Worm (Caenorhabditis elegans) whole organism, L1 larva: Measurements from ENCODE around the gene agxt-1.
A peak's percentile ranks its signal among the peaks of the same experiment; 100 is the strongest.

Source experiments
- C04F5.9 ChIP-seq: sonication (generic microtip); optimal IDR thresholded peaks from 2 replicates; lab custom pipeline; 2016; ENCODE audit warnings: missing genetic modification characterization, missing compliant biosample characterization
- C16A3.4 ChIP-seq: fragments of 150-350 bp; optimal IDR thresholded peaks from 2 replicates; lab custom pipeline; 2014; ENCODE audit warnings: missing biosample characterization, missing genetic modification characterization
- F16B12.6 ChIP-seq: fragments of 150-350 bp; optimal IDR thresholded peaks from 2 replicates; lab custom pipeline; 2014; ENCODE audit warnings: missing biosample characterization, missing genetic modification characterization
- Y116A8C.19 ChIP-seq: sonication (generic microtip); optimal IDR thresholded peaks from 2 replicates; lab custom pipeline; 2016; ENCODE audit warnings: missing compliant biosample characterization, missing genetic modification characterization, borderline replicate concordance
- aha-1 ChIP-seq: fragments of 150-350 bp; optimal IDR thresholded peaks from 2 replicates; lab custom pipeline; 2014; ENCODE audit warnings: missing biosample characterization, missing genetic modification characterization
- alr-1 ChIP-seq: fragments of 200-800 bp; sonication (Bioruptor generic); optimal IDR thresholded peaks from 2 replicates; lab custom pipeline; 2018; ENCODE audit warnings: borderline replicate concordance, mild to moderate bottlenecking, missing genetic modification characterization, missing compliant biosample characterization
- aly-2 ChIP-seq: fragments of 150-350 bp; optimal IDR thresholded peaks from 2 replicates; lab custom pipeline; 2014; ENCODE audit warnings: missing biosample characterization, missing genetic modification characterization
- ama-1 ChIP-seq: fragments of 150-350 bp; optimal IDR thresholded peaks from 2 replicates; lab custom pipeline; 2014
- blmp-1 ChIP-seq: fragments of 150-350 bp; optimal IDR thresholded peaks from 2 replicates; lab custom pipeline; 2014; ENCODE audit warnings: missing biosample characterization, missing genetic modification characterization
- ceh-82 ChIP-seq, 3 experiments: fragments of 150-350 bp in 1 of 3; sonication (generic microtip) in 2 of 3; optimal IDR thresholded peaks; 2 replicates each; lab custom pipeline; 2014 to 2017; ENCODE audit warnings: missing biosample characterization in 3 of 3, missing genetic modification characterization in 3 of 3
- ceh-88 ChIP-seq: fragments of 200-800 bp; sonication (Bioruptor generic); IDR thresholded peaks from 2 replicates; pipeline ENCODE4 v1.3.6; 2022; ENCODE audit warnings: missing genetic modification characterization, missing compliant biosample characterization
- ceh-90 ChIP-seq: sonication (generic microtip); optimal IDR thresholded peaks from 2 replicates; lab custom pipeline; 2016; ENCODE audit warnings: missing genetic modification characterization, missing compliant biosample characterization
- ces-1 ChIP-seq: fragments of 150-350 bp; optimal IDR thresholded peaks from 2 replicates; lab custom pipeline; 2014; ENCODE audit warnings: missing biosample characterization, missing genetic modification reagents, missing genetic modification characterization
- dpl-1 ChIP-seq, 3 experiments: fragments of 150-350 bp in 2 of 3; sonication (generic microtip) in 1 of 3; optimal IDR thresholded peaks; 2 replicates each; lab custom pipeline; 2014 to 2017; ENCODE audit warnings: missing biosample characterization in 3 of 3, missing genetic modification characterization in 3 of 3, missing genetic modification reagents in 3 of 3
- dsc-1 ChIP-seq: sonication (generic microtip); optimal IDR thresholded peaks from 2 replicates; lab custom pipeline; 2016; ENCODE audit warnings: mild to moderate bottlenecking, missing genetic modification characterization, missing compliant biosample characterization
- efl-1 ChIP-seq, 4 experiments: fragments of 150-350 bp; optimal IDR thresholded peaks in 3 of 4; peaks in 1 of 4; 1 replicate in 1 of 4; 2 replicates in 3 of 4; lab custom pipeline; 2014; ENCODE audit warnings: missing biosample characterization in 2 of 4, missing genetic modification characterization in 2 of 4, missing genetic modification reagents in 2 of 4
- efl-3 ChIP-seq: fragments of 200-800 bp; sonication (Bioruptor generic); optimal IDR thresholded peaks from 2 replicates; lab custom pipeline; 2018; ENCODE audit warnings: mild to moderate bottlenecking, missing genetic modification characterization, missing compliant biosample characterization
- elt-3 ChIP-seq, 6 experiments: fragments of 150-350 bp in 1 of 6; sonication (generic microtip); optimal IDR thresholded peaks; 2 replicates each; lab custom pipeline; 2017 to 2018; ENCODE audit warnings: missing biosample characterization in 6 of 6, missing genetic modification characterization in 6 of 6, inconsistent platforms in 1 of 6
- ets-5 ChIP-seq: fragments of 200-800 bp; sonication (Bioruptor generic); IDR thresholded peaks from 2 replicates; pipeline ENCODE4 v1.3.6; 2022; ENCODE audit warnings: missing genetic modification characterization, missing compliant biosample characterization
- fkh-8 ChIP-seq: sonication (generic microtip); optimal IDR thresholded peaks from 2 replicates; lab custom pipeline; 2016; ENCODE audit warnings: mild to moderate bottlenecking, missing genetic modification characterization, missing compliant biosample characterization
- fos-1 ChIP-seq: fragments of 150-350 bp; optimal IDR thresholded peaks from 2 replicates; lab custom pipeline; 2014; ENCODE audit warnings: missing biosample characterization, missing genetic modification characterization
- hlh-4 ChIP-seq: sonication (generic microtip); optimal IDR thresholded peaks from 2 replicates; lab custom pipeline; 2016; ENCODE audit warnings: mild to moderate bottlenecking, missing genetic modification characterization, missing compliant biosample characterization
- irx-1 ChIP-seq: sonication (generic microtip); optimal IDR thresholded peaks from 2 replicates; lab custom pipeline; 2016; ENCODE audit warnings: missing genetic modification characterization, missing compliant biosample characterization
- jun-1 ChIP-seq: fragments of 150-350 bp; optimal IDR thresholded peaks from 2 replicates; lab custom pipeline; 2014; ENCODE audit warnings: missing biosample characterization, missing genetic modification reagents, missing genetic modification characterization
- lin-14 ChIP-seq: fragments of 200-800 bp; sonication (Bioruptor generic); optimal IDR thresholded peaks from 2 replicates; lab custom pipeline; 2018; ENCODE audit warnings: mild to moderate bottlenecking, missing genetic modification characterization, moderate library complexity, missing compliant biosample characterization
- lin-15B ChIP-seq: fragments of 150-350 bp; sonication (generic microtip); optimal IDR thresholded peaks from 3 replicates; lab custom pipeline; 2014; ENCODE audit warnings: missing biosample characterization, missing genetic modification characterization
- lin-35 ChIP-seq, 2 experiments: fragments of 150-350 bp; optimal IDR thresholded peaks; 2 replicates each; lab custom pipeline; 2014; ENCODE audit warnings: missing biosample characterization in 2 of 2, missing genetic modification characterization in 2 of 2, missing genetic modification reagents in 2 of 2
- lin-39 ChIP-seq: fragments of 150-350 bp; optimal IDR thresholded peaks from 2 replicates; lab custom pipeline; 2014; ENCODE audit warnings: missing biosample characterization, missing genetic modification reagents, missing genetic modification characterization
- lsy-2 ChIP-seq, 2 experiments: fragments of 150-350 bp; optimal IDR thresholded peaks; 2 replicates each; lab custom pipeline; 2014; ENCODE audit warnings: missing biosample characterization in 2 of 2, missing genetic modification characterization in 2 of 2
- mab-9 ChIP-seq: fragments of 200-800 bp; sonication (Bioruptor generic); IDR thresholded peaks from 2 replicates; pipeline ENCODE4 v1.3.6; 2022; ENCODE audit warnings: missing genetic modification reagents, missing genetic modification characterization, missing compliant biosample characterization
- mdl-1 ChIP-seq, 2 experiments: fragments of 150-350 bp; optimal IDR thresholded peaks; 2 replicates each; lab custom pipeline; 2014 to 2017; ENCODE audit warnings: missing biosample characterization in 2 of 2, missing genetic modification characterization in 2 of 2, inconsistent platforms in 1 of 2
- mef-2 ChIP-seq: fragments of 150-350 bp; optimal IDR thresholded peaks from 2 replicates; lab custom pipeline; 2014; ENCODE audit warnings: missing biosample characterization, missing genetic modification characterization
- nhr-11 ChIP-seq: fragments of 150-350 bp; optimal IDR thresholded peaks from 2 replicates; lab custom pipeline; 2014; ENCODE audit warnings: missing biosample characterization, missing genetic modification characterization
- nhr-19 ChIP-seq: fragments of 200-800 bp; sonication (Bioruptor generic); conservative IDR thresholded peaks from 2 replicates; pipeline ENCODE4 v1.3.6; 2022; ENCODE audit warnings: missing genetic modification characterization, missing compliant biosample characterization
- nhr-20 ChIP-seq: sonication (generic microtip); optimal IDR thresholded peaks from 2 replicates; lab custom pipeline; 2016; ENCODE audit warnings: mild to moderate bottlenecking, missing genetic modification characterization, missing compliant biosample characterization
- nhr-47 ChIP-seq: sonication (generic microtip); optimal IDR thresholded peaks from 2 replicates; lab custom pipeline; 2016; ENCODE audit warnings: mild to moderate bottlenecking, missing genetic modification characterization, moderate library complexity, missing compliant biosample characterization
- nhr-71 ChIP-seq: sonication (generic microtip); optimal IDR thresholded peaks from 2 replicates; lab custom pipeline; 2016; ENCODE audit warnings: mild to moderate bottlenecking, missing genetic modification characterization, moderate library complexity, missing compliant biosample characterization
- pag-3 ChIP-seq: sonication (generic microtip); optimal IDR thresholded peaks from 2 replicates; lab custom pipeline; 2017; ENCODE audit warnings: missing genetic modification characterization, mild to moderate bottlenecking, missing compliant biosample characterization, antibody characterized with exemption, borderline replicate concordance; ENCODE audit not compliant: insufficient read depth
- pax-3 ChIP-seq: fragments of 200-800 bp; sonication (Bioruptor generic); optimal IDR thresholded peaks from 2 replicates; lab custom pipeline; 2018; ENCODE audit warnings: mild to moderate bottlenecking, missing genetic modification characterization, moderate library complexity, missing compliant biosample characterization
- rnt-1 ChIP-seq: sonication (generic microtip); optimal IDR thresholded peaks from 2 replicates; lab custom pipeline; 2016; ENCODE audit warnings: mild to moderate bottlenecking, missing genetic modification characterization, moderate library complexity, missing compliant biosample characterization
- skn-1 ChIP-seq: fragments of 150-350 bp; optimal IDR thresholded peaks from 2 replicates; lab custom pipeline; 2014; ENCODE audit warnings: missing biosample characterization, missing genetic modification characterization
- snpc-4 ChIP-seq: fragments of 150-350 bp; optimal IDR thresholded peaks from 2 replicates; lab custom pipeline; 2014; ENCODE audit warnings: missing biosample characterization, missing genetic modification characterization
- tbx-2 ChIP-seq: sonication (generic microtip); optimal IDR thresholded peaks from 2 replicates; lab custom pipeline; 2016; ENCODE audit warnings: missing genetic modification characterization, missing compliant biosample characterization
- tlp-1 ChIP-seq: fragments of 150-350 bp; optimal IDR thresholded peaks from 2 replicates; lab custom pipeline; 2014; ENCODE audit warnings: missing biosample characterization, missing genetic modification characterization
- unc-130 ChIP-seq: fragments of 150-350 bp; optimal IDR thresholded peaks from 2 replicates; lab custom pipeline; 2017; ENCODE audit warnings: missing biosample characterization, missing genetic modification characterization, inconsistent platforms
- unc-30 ChIP-seq: sonication (generic microtip); optimal IDR thresholded peaks from 2 replicates; lab custom pipeline; 2017; ENCODE audit warnings: missing biosample characterization, missing genetic modification characterization
- unc-62 ChIP-seq: fragments of 150-350 bp; optimal IDR thresholded peaks from 2 replicates; lab custom pipeline; 2014; ENCODE audit warnings: missing biosample characterization, missing genetic modification reagents, missing genetic modification characterization
- vab-15 ChIP-seq: sonication (generic microtip); optimal IDR thresholded peaks from 2 replicates; lab custom pipeline; 2017; ENCODE audit warnings: missing genotype, mild to moderate bottlenecking, missing genetic modification characterization, missing compliant biosample characterization
- xbp-1 ChIP-seq: sonication (generic microtip); optimal IDR thresholded peaks from 2 replicates; lab custom pipeline; 2016; ENCODE audit warnings: missing genetic modification characterization, missing compliant biosample characterization

Gene agxt-1

DNA sequence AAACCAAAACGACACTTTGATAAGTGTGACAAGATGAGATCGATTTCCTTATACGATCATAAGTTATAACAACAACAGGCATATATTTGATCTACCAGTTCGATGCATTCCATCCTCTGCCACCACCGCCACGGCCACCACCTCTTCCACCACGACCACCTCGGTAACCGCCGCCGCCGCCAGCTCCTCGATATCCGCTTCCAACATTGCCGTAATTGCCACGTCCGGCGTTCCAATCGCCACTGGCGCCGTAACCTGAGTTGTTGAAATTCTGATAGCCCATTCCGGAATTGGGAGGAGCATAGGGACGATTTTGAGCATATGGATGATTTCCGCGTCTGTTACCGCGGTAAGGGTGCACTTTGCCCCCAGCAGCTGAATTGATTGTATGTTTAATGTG, 33.1 kb downstream of the agxt-1 start:
- TF ChIP-seq unc-130 (tag; lab: Kevin White, UChicago) (no peak), snpc-4 (tag; lab: Kevin White, UChicago) (no peak), C04F5.9 (tag; lab: Kevin White, UChicago) (no peak), lin-15B (tag; lab: Kevin White, UChicago) (no peak), lin-39 (tag; lab: Kevin White, UChicago) (no peak), elt-3 (tag; optimal IDR thresholded peaks at IDR 0.05; lab: Kevin White, UChicago) (no peak), F16B12.6 (tag; lab: Kevin White, UChicago) (no peak), nhr-19 (GFP tag; lab: Robert Waterston, UW) (no peak), ceh-82 (tag; optimal IDR thresholded peaks at IDR 0.05; lab: Kevin White, UChicago) (no peak), pax-3 (no peak), nhr-11 (no peak), hlh-4 (tag; lab: Kevin White, UChicago) (no peak), ama-1 (lab: Kevin White, UChicago) (no peak), tbx-2 (no peak), fos-1 (tag; lab: Kevin White, UChicago) (no peak), ets-5 (no peak), ceh-90 (no peak), aly-2 (tag; lab: Kevin White, UChicago) (no peak)

DNA sequence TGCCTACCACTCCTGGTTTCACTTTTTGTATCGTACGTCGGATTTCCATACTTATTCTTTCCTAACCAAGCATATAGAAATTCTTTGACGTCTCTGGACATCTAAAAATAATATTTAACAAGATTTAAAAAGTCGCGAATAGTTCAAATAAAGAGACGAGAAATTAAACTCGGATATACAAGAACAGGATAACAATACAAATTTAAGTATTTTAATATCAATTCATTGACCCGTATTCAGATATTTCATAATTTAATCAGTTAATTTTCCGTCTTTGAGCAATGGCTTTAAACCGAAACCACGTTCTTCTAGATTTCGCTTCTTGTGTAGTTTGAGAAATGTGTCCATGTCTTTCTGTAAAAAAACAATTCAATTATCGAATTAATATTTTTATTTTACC, 38.2 kb downstream of the agxt-1 start, which contains the start of gene rha-1:
TSS of gene rha-1 (minus strand) at position 101 of the 400 bp plus-strand sequence.
- TF ChIP-seq dsc-1 (tag; lab: Kevin White, UChicago) = no peak
- no peak for TF ChIP-seq Y116A8C.19
- no peak for TF ChIP-seq C04F5.9 (tag; lab: Kevin White, UChicago)
- TF ChIP-seq jun-1 (tag; lab: Kevin White, UChicago) = no peak
- no peak for TF ChIP-seq unc-30 (tag; lab: Kevin White, UChicago)
- TF ChIP-seq mef-2 = no peak
- TF ChIP-seq unc-62 (GFP tag; lab: Kevin White, UChicago) = no peak
- no peak for TF ChIP-seq efl-1 (optimal IDR thresholded peaks at IDR 0.05; lab: Kevin White, UChicago)
- no peak for TF ChIP-seq efl-1 (GFP tag; optimal IDR thresholded peaks at IDR 0.05 in 1 of 2; lab: Kevin White, UChicago)
- TF ChIP-seq pag-3 (tag; lab: Kevin White, UChicago) = no peak
- TF ChIP-seq ceh-90 = no peak

DNA sequence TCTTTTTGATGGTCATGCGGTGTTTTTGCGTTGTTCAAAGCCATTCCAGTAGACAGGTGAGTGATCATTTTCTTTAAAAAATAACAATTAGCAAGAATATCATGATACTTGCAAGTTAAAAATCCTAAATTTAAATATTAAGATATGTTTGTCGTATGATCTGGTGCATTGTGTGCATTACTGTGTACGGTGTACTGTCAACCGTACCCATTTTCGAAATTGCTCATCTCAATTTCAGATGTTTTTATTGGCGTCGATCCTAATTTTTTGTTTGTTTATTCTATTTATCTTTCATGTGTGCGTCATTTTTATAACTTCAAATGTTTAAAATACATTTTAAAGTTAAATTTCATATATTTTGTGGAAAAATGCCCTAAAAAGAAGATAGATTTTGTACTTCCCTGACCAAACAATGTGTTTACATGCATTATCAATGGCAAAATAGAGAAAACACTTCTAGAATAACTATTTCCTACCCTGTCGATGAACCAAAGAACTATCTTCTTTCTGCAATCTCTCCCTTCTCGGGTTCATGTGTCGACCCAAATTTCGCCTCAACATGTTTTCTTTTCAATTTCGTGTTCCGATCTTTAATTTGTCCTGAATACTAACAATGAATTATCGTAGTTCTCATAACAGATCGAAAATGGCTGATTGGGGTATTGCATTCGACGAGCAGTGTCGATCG, 39.0 kb downstream of the agxt-1 start, which contains the start of the genes T07D4.5 and ddx-19:
TSS of gene T07D4.5 (minus strand) at position 71 of the 688 bp plus-strand sequence.
TSS of gene ddx-19 (plus strand) at position 638 of the 688 bp plus-strand sequence.
- TF ChIP-seq efl-3 (GFP tag; lab: Kevin White, UChicago) (no peak), lin-35 (GFP tag; optimal IDR thresholded peaks at IDR 0.05; lab: Kevin White, UChicago) (peak; percentile 65 to 78), aha-1 (tag; lab: Kevin White, UChicago) (no peak), C16A3.4 (tag; lab: Kevin White, UChicago) (peak; percentile 63), fkh-8 (tag; lab: Kevin White, UChicago) (no peak), mab-9 (GFP tag; lab: Robert Waterston, UW) (no peak), rnt-1 (tag; lab: Kevin White, UChicago) (peak; percentile 7), lin-14 (GFP tag; lab: Kevin White, UChicago) (no peak), skn-1 (peak; percentile 9), nhr-47 (tag; lab: Kevin White, UChicago) (peak; percentile 41), mdl-1 (tag; optimal IDR thresholded peaks at IDR 0.05; lab: Kevin White, UChicago) (no peak), nhr-20 (peak; percentile 55), blmp-1 (tag; lab: Kevin White, UChicago) (no peak), efl-1 (optimal IDR thresholded peaks at IDR 0.05; lab: Kevin White, UChicago) (peak; percentile 56 to 66), efl-1 (GFP tag; optimal IDR thresholded peaks at IDR 0.05 in 1 of 2; lab: Kevin White, UChicago) (peak; percentile 65 to 95), irx-1 (no peak), lsy-2 (tag; optimal IDR thresholded peaks at IDR 0.05; lab: Kevin White, UChicago) (peak; percentile 97 to 99), Y116A8C.19 (no peak), nhr-71 (tag; lab: Kevin White, UChicago) (peak; percentile 57), xbp-1 (tag; lab: Kevin White, UChicago) (peak; percentile 38), ceh-88 (GFP tag; lab: Robert Waterston, UW) (no peak), vab-15 (tag; lab: Kevin White, UChicago) (peak; percentile 27), alr-1 (no peak), ces-1 (GFP tag; lab: Kevin White, UChicago) (no peak), tbx-2 (peak; percentile 22), tlp-1 (no peak), dpl-1 (GFP tag; optimal IDR thresholded peaks at IDR 0.05; lab: Kevin White, UChicago) (peak; percentile 45 to 71 (median 47)), ama-1 (lab: Kevin White, UChicago) (no peak)
